Worm (Caenorhabditis elegans) whole organism, L2 larva: ENCODE results near the gene C10G8.4.

Source experiments
- ama-1 ChIP-seq: fragments of 150-350 bp; optimal IDR thresholded peaks from 2 replicates; lab custom pipeline; 2018; ENCODE audit warnings: inconsistent platforms
- blmp-1 ChIP-seq: sonication (generic microtip); optimal IDR thresholded peaks from 2 replicates; lab custom pipeline; 2017; ENCODE audit warnings: missing genetic modification characterization, mild to moderate bottlenecking, missing compliant biosample characterization, antibody characterized with exemption, moderate library complexity; ENCODE audit not compliant: insufficient read depth
- elt-1 ChIP-seq: fragments of 150-350 bp; optimal IDR thresholded peaks from 2 replicates; lab custom pipeline; 2014; ENCODE audit warnings: missing biosample characterization, missing genetic modification characterization
- lin-39 ChIP-seq: fragments of 150-350 bp; optimal IDR thresholded peaks from 2 replicates; lab custom pipeline; 2014; ENCODE audit warnings: missing biosample characterization, missing genetic modification reagents, missing genetic modification characterization
- lsy-2 ChIP-seq, 2 experiments: fragments of 150-350 bp in 1 of 2; sonication (generic microtip) in 1 of 2; optimal IDR thresholded peaks; 2 replicates each; lab custom pipeline; 2014 to 2017; ENCODE audit warnings: missing biosample characterization in 2 of 2, missing genetic modification characterization in 2 of 2
- mab-5 ChIP-seq: fragments of 150-350 bp; optimal IDR thresholded peaks from 2 replicates; lab custom pipeline; 2014; ENCODE audit warnings: missing biosample characterization, missing genetic modification characterization
- nhr-10 ChIP-seq: sonication (generic microtip); optimal IDR thresholded peaks from 2 replicates; lab custom pipeline; 2017; ENCODE audit warnings: missing biosample characterization, missing genetic modification characterization
- nhr-11 ChIP-seq: fragments of 150-350 bp; optimal IDR thresholded peaks from 2 replicates; lab custom pipeline; 2014; ENCODE audit warnings: missing biosample characterization, missing genetic modification characterization
- nhr-12 ChIP-seq: fragments of 150-350 bp; optimal IDR thresholded peaks from 2 replicates; lab custom pipeline; 2014; ENCODE audit warnings: missing biosample characterization, missing genetic modification characterization
- nhr-237 ChIP-seq: fragments of 150-350 bp; optimal IDR thresholded peaks from 2 replicates; lab custom pipeline; 2014; ENCODE audit warnings: missing biosample characterization, missing genetic modification characterization
- skn-1 ChIP-seq: sonication (generic microtip); optimal IDR thresholded peaks from 2 replicates; lab custom pipeline; 2017; ENCODE audit warnings: missing biosample characterization, missing genetic modification characterization
- sma-3 ChIP-seq: sonication (generic microtip); optimal IDR thresholded peaks from 2 replicates; lab custom pipeline; 2016; ENCODE audit warnings: missing genetic modification reagents, missing genetic modification characterization, missing compliant biosample characterization
- unc-39 ChIP-seq: fragments of 150-350 bp; optimal IDR thresholded peaks from 2 replicates; lab custom pipeline; 2014; ENCODE audit warnings: missing biosample characterization, missing genetic modification characterization
- unc-62 ChIP-seq: fragments of 150-350 bp; optimal IDR thresholded peaks from 2 replicates; lab custom pipeline; 2014; ENCODE audit warnings: missing biosample characterization, missing genetic modification reagents, missing genetic modification characterization

DNA sequence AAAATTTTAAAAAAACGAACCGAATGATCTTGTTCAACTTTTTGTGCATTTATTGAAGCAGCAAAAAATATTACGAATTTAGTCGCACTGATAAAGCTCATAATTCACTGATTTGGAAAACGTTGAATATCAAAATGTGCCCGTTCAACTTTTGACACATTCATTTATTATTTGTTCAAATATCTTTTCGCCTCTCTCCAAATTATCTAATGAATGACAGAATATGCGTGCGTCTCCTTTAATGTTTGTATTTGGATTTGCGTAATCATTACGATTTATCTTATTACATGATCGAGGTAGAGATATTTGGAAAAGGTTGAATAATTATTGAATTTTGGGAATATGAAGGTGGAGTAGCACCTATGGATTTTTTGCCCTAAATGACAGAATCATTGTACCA is 37.7 kb downstream of the C10G8.4 start, which contains the start of gene T09D3.3:
- no peak for TF ChIP-seq nhr-10 (tag; lab: Kevin White, UChicago)
- no peak for TF ChIP-seq skn-1 (tag; lab: Kevin White, UChicago)
- TF ChIP-seq nhr-11 (tag; lab: Kevin White, UChicago): no peak
- no peak for TF ChIP-seq lin-39 (tag; lab: Kevin White, UChicago)
- no peak for TF ChIP-seq sma-3
- TF ChIP-seq blmp-1 (tag; lab: Kevin White, UChicago): no peak
- TF ChIP-seq nhr-12 (tag; lab: Kevin White, UChicago): no peak
- no peak for TF ChIP-seq unc-39 (tag; lab: Kevin White, UChicago)
- TF ChIP-seq lsy-2 (tag; optimal IDR thresholded peaks at IDR 0.05; lab: Kevin White, UChicago): no peak
- TF ChIP-seq unc-62: no peak
- no peak for TF ChIP-seq elt-1
- TF ChIP-seq mab-5: no peak
- no peak for TF ChIP-seq nhr-237 (tag; lab: Kevin White, UChicago)
- TF ChIP-seq ama-1 (lab: Kevin White, UChicago): no peak
